Fruit fly (Drosophila melanogaster): ENCODE results near the gene CG15820.

The CG15820 gene

DNA sequence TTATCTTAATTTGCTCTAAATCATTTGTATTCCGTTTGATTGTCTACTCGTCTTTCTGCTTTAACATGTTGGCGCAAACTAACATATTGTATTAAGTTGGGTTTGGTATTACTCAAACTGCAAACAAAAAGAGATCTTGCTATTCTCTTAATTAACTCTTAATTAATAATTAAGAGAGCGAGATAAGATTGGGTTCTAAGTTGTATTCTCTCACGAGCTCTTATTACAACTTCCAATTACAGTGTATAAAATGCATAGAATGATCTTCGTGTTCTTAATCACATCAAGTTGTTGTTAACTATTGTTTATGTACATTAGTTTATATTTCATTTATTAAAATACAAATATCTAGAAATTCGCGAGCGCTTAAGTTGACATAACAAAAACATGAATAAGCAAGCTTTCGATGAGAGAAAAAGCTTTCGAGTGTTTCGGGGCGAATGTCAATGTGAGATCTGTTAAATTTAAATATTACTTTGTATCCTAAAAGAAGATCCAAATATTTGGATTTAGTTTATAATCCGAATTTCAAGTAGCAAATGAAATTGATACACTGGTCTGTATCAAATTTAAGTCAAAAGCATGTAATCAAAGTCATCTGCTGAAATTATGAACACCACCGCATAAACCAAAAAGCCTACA, 3.1 kb downstream of the CG15820 start, which contains the start of gene CG5704:
TSS of gene CG5704 (minus strand) at position 87 of the 642 bp plus-strand sequence.
- TF ChIP-seq Atf-2 (GFP tag; optimal IDR thresholded peaks at IDR 0.05): no peak
- TF ChIP-seq CG33213 (GFP tag; optimal IDR thresholded peaks at IDR 0.05): no peak
- TF ChIP-seq Pdp1 (GFP tag; optimal IDR thresholded peaks at IDR 0.05): peak in 1 of 2 experiments; percentile 39
- TF ChIP-seq TFAM (GFP tag; optimal IDR thresholded peaks at IDR 0.05): no peak
- 0 out of 4 replicates have a peak, but pooled peaks have one; percentile 35 for TF ChIP-seq chinmo (GFP tag; IDR thresholded peaks at IDR 0.05; ENCODE audit: partially characterized antibody)
- TF ChIP-seq sens (GFP tag): peak; percentile 4
- TF ChIP-seq CG17802 (tag; optimal IDR thresholded peaks at IDR 0.05): no peak
- peak; percentile 56 for TF ChIP-seq CG3163 (GFP tag; optimal IDR thresholded peaks at IDR 0.05)
- peak; percentile 31 for TF ChIP-seq Myb (GFP tag; optimal IDR thresholded peaks at IDR 0.05)
- peak; percentile 30 for TF ChIP-seq sd (tag; optimal IDR thresholded peaks at IDR 0.05)
- TF ChIP-seq exex (tag; optimal IDR thresholded peaks at IDR 0.05): peak; percentile 19
- TF ChIP-seq Trl (optimal IDR thresholded peaks at IDR 0.05): peak; percentile 53 to 78
- no peak for TF ChIP-seq Trl (GFP tag; optimal IDR thresholded peaks at IDR 0.05)

DNA sequence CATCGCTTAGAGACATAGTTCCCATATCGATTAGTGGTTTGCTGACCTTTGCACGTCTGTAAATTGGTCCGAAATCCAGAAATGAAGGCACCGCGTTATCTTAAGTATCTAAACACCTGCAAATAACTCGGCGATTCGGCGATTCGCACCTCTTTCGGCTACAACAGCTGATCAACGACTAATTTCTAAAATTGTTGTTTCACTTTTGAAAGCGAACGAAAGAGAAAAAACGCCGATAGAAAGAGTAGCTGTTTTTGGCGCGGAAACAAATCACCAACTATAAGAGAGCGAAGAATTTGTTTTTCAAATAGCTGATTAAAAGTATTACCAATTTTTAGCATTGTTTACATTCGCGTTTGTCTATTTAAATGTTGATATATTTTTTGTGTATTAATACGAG, 5.2 kb downstream of the CG15820 start, which contains the start of gene CG15879:
TSS of gene CG15879 (minus strand) at position 155 of the 400 bp plus-strand sequence.
- TF ChIP-seq amos (GFP tag; IDR thresholded peaks at IDR 0.05; ENCODE audit: partially characterized antibody) (no peak), CG11723 (GFP tag; optimal IDR thresholded peaks at IDR 0.05) (no peak), zfh2 (GFP tag; optimal IDR thresholded peaks at IDR 0.05) (no peak), chn (GFP tag; optimal IDR thresholded peaks at IDR 0.05) (no peak), Dek (tag; optimal IDR thresholded peaks at IDR 0.05) (no peak), CG8478 (optimal IDR thresholded peaks at IDR 0.05) (no peak), CG3163 (GFP tag; optimal IDR thresholded peaks at IDR 0.05) (peak; percentile 82), fd96Cb (tag; optimal IDR thresholded peaks at IDR 0.05) (no peak), Jarid2 (GFP tag; optimal IDR thresholded peaks at IDR 0.05) (peak; percentile 3), zen2 (GFP tag; IDR thresholded peaks at IDR 0.05; ENCODE audit: partially characterized antibody) (no peak), Trl (optimal IDR thresholded peaks at IDR 0.05) (peak; percentile 0 to 59), Trl (GFP tag; optimal IDR thresholded peaks at IDR 0.05) (no peak), CG3065 (GFP tag; optimal IDR thresholded peaks at IDR 0.05) (no peak), sd (tag; optimal IDR thresholded peaks at IDR 0.05) (peak; percentile 54), crp (GFP tag; optimal IDR thresholded peaks at IDR 0.05) (peak in 1 of 2 experiments; percentile 45), Ets97D (GFP tag; optimal IDR thresholded peaks at IDR 0.05) (no peak), Med (GFP tag) (peak; percentile 35), exex (tag; optimal IDR thresholded peaks at IDR 0.05) (peak; percentile 57), aop (GFP tag; IDR thresholded peaks at IDR 0.05) (no peak), mam (GFP tag; optimal IDR thresholded peaks at IDR 0.05) (no peak), mirr (GFP tag; optimal IDR thresholded peaks at IDR 0.05) (peak; percentile 1), CG34224 (GFP tag; IDR thresholded peaks at IDR 0.05; ENCODE audit: partially characterized antibody) (0 out of 3 replicates have a peak, but pooled peaks have one; percentile 10), Kr (GFP tag; optimal IDR thresholded peaks at IDR 0.05) (no peak), CG33557 (GFP tag; optimal IDR thresholded peaks at IDR 0.05) (no peak), cad (GFP tag; optimal IDR thresholded peaks at IDR 0.05) (no peak)

DNA sequence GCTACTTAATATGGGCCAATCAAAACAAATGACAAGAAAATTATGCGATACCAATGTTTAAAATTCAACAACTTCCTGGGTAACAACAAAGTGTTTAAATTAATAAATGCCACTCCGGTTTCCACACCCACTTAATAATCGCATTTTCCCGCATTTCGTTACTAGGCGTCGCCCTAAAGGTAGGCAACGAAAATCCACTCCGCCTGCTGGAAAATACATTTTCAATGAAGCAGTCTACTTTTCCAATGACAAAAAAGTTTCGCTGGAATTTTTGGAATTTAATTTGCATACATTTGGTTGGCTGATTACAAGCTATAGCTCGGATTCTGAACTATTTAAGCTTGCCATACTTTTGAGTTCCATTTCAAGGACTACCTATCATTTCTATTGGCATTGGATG, 7.4 kb downstream of the CG15820 start:
- TF ChIP-seq CTCF (GFP tag; optimal IDR thresholded peaks at IDR 0.05) (peak; percentile 44), CG13775 (GFP tag; optimal IDR thresholded peaks at IDR 0.05) (no peak), Gug (GFP tag; IDR thresholded peaks at IDR 0.05) (no peak), CG34224 (GFP tag; IDR thresholded peaks at IDR 0.05; ENCODE audit: partially characterized antibody) (0 out of 3 replicates have a peak, but pooled peaks have one; percentile 21), CG8290 (GFP tag; optimal IDR thresholded peaks at IDR 0.05) (no peak), CG8290 (tag; optimal IDR thresholded peaks at IDR 0.05) (peak in 1 of 2 experiments; percentile 32), sd (tag; optimal IDR thresholded peaks at IDR 0.05) (peak; percentile 93), CG3995 (GFP tag; optimal IDR thresholded peaks at IDR 0.05) (peak; percentile 80), HmgZ (tag; optimal IDR thresholded peaks at IDR 0.05) (peak; percentile 4), lola (GFP tag; optimal IDR thresholded peaks at IDR 0.05) (peak in 1 of 3 experiments; percentile 38), vvl (GFP tag; IDR thresholded peaks at IDR 0.05) (peak; percentile 88), Sox102F (GFP tag; optimal IDR thresholded peaks at IDR 0.05) (no peak)

All from whole organism, embryonic.